Worm (Caenorhabditis elegans): ENCODE measurements around the gene ZK1098.6.

ZK1098.6 gene

DNA sequence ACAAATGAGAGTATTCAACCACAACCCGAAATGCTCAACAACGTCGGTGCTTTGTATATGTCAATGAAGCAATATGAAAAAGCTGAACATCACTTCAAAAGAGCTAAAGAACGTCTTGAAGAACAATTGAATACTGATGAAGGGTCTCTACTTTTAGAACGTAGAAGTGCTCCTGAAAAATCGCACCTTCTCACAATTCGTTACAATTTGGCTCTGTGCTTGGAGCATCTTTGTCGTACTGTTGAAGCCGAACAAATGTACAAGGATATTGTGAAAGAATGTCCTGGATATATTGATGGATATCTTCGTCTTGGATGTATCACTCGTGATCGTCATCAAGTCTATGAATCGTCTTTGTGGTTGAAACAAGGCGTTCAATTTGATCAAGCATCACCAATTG lies 32.7 kb upstream of the ZK1098.6 start:
- TF ChIP-seq nfya-1 (tag; optimal IDR thresholded peaks at IDR 0.05) (no peak), eyg-1 (tag; optimal IDR thresholded peaks at IDR 0.05) (no peak), hlh-8 (tag; optimal IDR thresholded peaks at IDR 0.05) (no peak), ceh-9 (tag; optimal IDR thresholded peaks at IDR 0.05) (no peak), K09A11.1 (tag; optimal IDR thresholded peaks at IDR 0.05; ENCODE audit: insufficient read depth) (no peak), ceh-19 (GFP tag; optimal IDR thresholded peaks at IDR 0.05) (no peak), fax-1 (tag; optimal IDR thresholded peaks at IDR 0.05) (no peak), dve-1 (tag; optimal IDR thresholded peaks at IDR 0.05) (no peak), unc-86 (tag; optimal IDR thresholded peaks at IDR 0.05) (no peak), odd-2 (tag; optimal IDR thresholded peaks at IDR 0.05) (no peak), unc-42 (tag; optimal IDR thresholded peaks at IDR 0.05) (no peak), ceh-48 (tag; optimal IDR thresholded peaks at IDR 0.05) (no peak), pha-2 (tag; optimal IDR thresholded peaks at IDR 0.05) (no peak), ztf-16 (tag; optimal IDR thresholded peaks at IDR 0.05) (no peak), pat-9 (tag; optimal IDR thresholded peaks at IDR 0.05) (no peak), unc-3 (GFP tag; conservative IDR thresholded peaks at IDR 0.05) (no peak), unc-3 (tag; optimal IDR thresholded peaks at IDR 0.05) (no peak), ceh-14 (tag; optimal IDR thresholded peaks at IDR 0.05) (no peak), K02D7.2 (tag; optimal IDR thresholded peaks at IDR 0.05) (no peak)

ce11 chrIII:9496083-9496482 lies 30.9 kb upstream of the ZK1098.6 start:
- TF ChIP-seq ceh-31 (tag; optimal IDR thresholded peaks at IDR 0.05) (no peak), fkh-6 (tag; optimal IDR thresholded peaks at IDR 0.05) (no peak), pax-1 (tag; optimal IDR thresholded peaks at IDR 0.05) (no peak), hlh-30 (tag; optimal IDR thresholded peaks at IDR 0.05; ENCODE audit: insufficient read depth) (no peak), eyg-1 (tag; optimal IDR thresholded peaks at IDR 0.05) (no peak), dve-1 (tag; optimal IDR thresholded peaks at IDR 0.05) (no peak), ahr-1 (tag; optimal IDR thresholded peaks at IDR 0.05) (no peak), tbx-2 (tag; optimal IDR thresholded peaks at IDR 0.05) (no peak), madf-2 (tag; optimal IDR thresholded peaks at IDR 0.05) (no peak), C08G9.2 (tag; optimal IDR thresholded peaks at IDR 0.05) (no peak), K02D7.2 (tag; optimal IDR thresholded peaks at IDR 0.05) (no peak), nfya-1 (tag; optimal IDR thresholded peaks at IDR 0.05) (no peak), pqm-1 (tag; optimal IDR thresholded peaks at IDR 0.05) (no peak), npax-4 (tag; optimal IDR thresholded peaks at IDR 0.05) (no peak), rnt-1 (tag; optimal IDR thresholded peaks at IDR 0.05) (no peak), hlh-15 (tag; optimal IDR thresholded peaks at IDR 0.05) (no peak)

ce11 chrIII:9497412-9497811 lies 29.5 kb upstream of the ZK1098.6 start:
- TF ChIP-seq nhr-232 (tag; optimal IDR thresholded peaks at IDR 0.05) (no peak), ztf-16 (tag; optimal IDR thresholded peaks at IDR 0.05) (no peak), ets-4 (tag; optimal IDR thresholded peaks at IDR 0.05) (no peak), nhr-11 (tag; optimal IDR thresholded peaks at IDR 0.05) (no peak)

ce11 chrIII:9500267-9500666 lies 26.7 kb upstream of the ZK1098.6 start, which contains the start of gene sod-4:
Gene sod-4 (minus strand): TSS chrIII:9500375.
- no peak for TF ChIP-seq ztf-16 (tag; optimal IDR thresholded peaks at IDR 0.05)
- no peak for TF ChIP-seq unc-3 (GFP tag; conservative IDR thresholded peaks at IDR 0.05)
- no peak for TF ChIP-seq unc-3 (tag; optimal IDR thresholded peaks at IDR 0.05)
- TF ChIP-seq odd-2 (tag; optimal IDR thresholded peaks at IDR 0.05) = no peak
- TF ChIP-seq ttx-3 (tag; optimal IDR thresholded peaks at IDR 0.05) = no peak
- TF ChIP-seq K02D7.2 (tag; optimal IDR thresholded peaks at IDR 0.05) = no peak
- TF ChIP-seq madf-2 (tag; optimal IDR thresholded peaks at IDR 0.05) = no peak
- TF ChIP-seq hlh-13 (GFP tag; optimal IDR thresholded peaks at IDR 0.05) = no peak
- no peak for TF ChIP-seq tbx-7 (tag; optimal IDR thresholded peaks at IDR 0.05)
- TF ChIP-seq nfya-1 (tag; optimal IDR thresholded peaks at IDR 0.05) = no peak
- no peak for TF ChIP-seq sdc-2 (tag; optimal IDR thresholded peaks at IDR 0.05)
- no peak for TF ChIP-seq lin-11 (tag; optimal IDR thresholded peaks at IDR 0.05)
- TF ChIP-seq sox-2 (GFP tag; IDR thresholded peaks at IDR 0.05) = no peak
- TF ChIP-seq ceh-48 (tag; optimal IDR thresholded peaks at IDR 0.05) = no peak
- no peak for TF ChIP-seq ceh-9 (tag; optimal IDR thresholded peaks at IDR 0.05)
- TF ChIP-seq ceh-45 (GFP tag; IDR thresholded peaks at IDR 0.05) = no peak
- no peak for TF ChIP-seq ceh-30 (tag; optimal IDR thresholded peaks at IDR 0.05)

Data from whole organism, late embryonic.